Fruit fly (Drosophila melanogaster) whole organism, embryonic: ENCODE data around the gene Cfp1.
A peak's percentile ranks its signal among the peaks of the same experiment; 100 is the strongest.

ENCODE experiments used
- CG10267 ChIP-seq: fragments of 200-800 bp; sonication (Bioruptor generic); optimal IDR thresholded peaks from 2 replicates; lab custom pipeline; 2018; ENCODE audit warnings: missing biosample characterization, mild to moderate bottlenecking, missing genetic modification characterization, moderate library complexity
- CG10321 ChIP-seq: fragments of 200-800 bp; sonication (Bioruptor generic); IDR thresholded peaks from 2 replicates; pipeline ENCODE4 v1.3.6; 2022; ENCODE audit warnings: missing biosample characterization, missing genetic modification characterization
- CG10654 ChIP-seq: fragments of 200-800 bp; sonication (Bioruptor generic); optimal IDR thresholded peaks from 2 replicates; lab custom pipeline; 2016; ENCODE audit warnings: missing biosample characterization, missing genetic modification characterization
- CG11398 ChIP-seq: fragments of 200-800 bp; sonication (Bioruptor generic); optimal IDR thresholded peaks from 2 replicates; lab custom pipeline; 2016; ENCODE audit warnings: missing biosample characterization, missing genetic modification characterization
- CG12659 ChIP-seq: fragments of 200-800 bp; sonication (Bioruptor generic); optimal IDR thresholded peaks from 3 replicates; lab custom pipeline; 2017; ENCODE audit warnings: mild to moderate bottlenecking, missing biosample characterization, missing genetic modification reagents, missing genetic modification characterization
- CG13424 ChIP-seq: fragments of 200-800 bp; sonication (Bioruptor generic); optimal IDR thresholded peaks from 2 replicates; lab custom pipeline; 2019; ENCODE audit warnings: missing biosample characterization, mild to moderate bottlenecking, missing genetic modification characterization, moderate library complexity
- CG13775 ChIP-seq: fragments of 200-800 bp; sonication (Bioruptor generic); optimal IDR thresholded peaks from 3 replicates; lab custom pipeline; 2017; ENCODE audit warnings: missing biosample characterization, mild to moderate bottlenecking, missing genetic modification characterization
- CG14860 ChIP-seq: fragments of 200-800 bp; sonication (Bioruptor generic); IDR thresholded peaks from 3 replicates; pipeline ENCODE4 v1.3.6; 2022; ENCODE audit warnings: missing biosample characterization, missing genetic modification characterization; ENCODE audit not compliant: partially characterized antibody
- CG15601 ChIP-seq: fragments of 200-800 bp; sonication (Bioruptor generic); optimal IDR thresholded peaks from 3 replicates; lab custom pipeline; 2019; ENCODE audit warnings: missing biosample characterization, mild to moderate bottlenecking, missing genetic modification characterization, moderate library complexity
- CG1602 ChIP-seq: fragments of 200-800 bp; sonication (Bioruptor generic); optimal IDR thresholded peaks from 3 replicates; lab custom pipeline; 2016; ENCODE audit warnings: missing biosample characterization, missing genetic modification characterization
- CG1647 ChIP-seq: fragments of 200-800 bp; sonication (Bioruptor generic); optimal IDR thresholded peaks from 3 replicates; lab custom pipeline; 2016; ENCODE audit warnings: missing biosample characterization, missing genetic modification characterization
- CG16863 ChIP-seq: fragments of 200-800 bp; sonication (Bioruptor generic); optimal IDR thresholded peaks from 3 replicates; lab custom pipeline; 2016; ENCODE audit warnings: missing biosample characterization, missing genetic modification characterization
- CG2202 ChIP-seq: fragments of 200-800 bp; sonication (Bioruptor generic); optimal IDR thresholded peaks from 2 replicates; lab custom pipeline; 2018; ENCODE audit warnings: missing biosample characterization, mild to moderate bottlenecking, missing genetic modification characterization
- CG31441 ChIP-seq: fragments of 200-800 bp; sonication (Bioruptor generic); IDR thresholded peaks from 2 replicates; pipeline ENCODE4 v1.3.6; 2022; ENCODE audit warnings: missing biosample characterization, missing genetic modification characterization
- CG32532 ChIP-seq: fragments of 200-800 bp; sonication (Bioruptor generic); IDR thresholded peaks from 2 replicates; pipeline ENCODE4 v1.3.6; 2022; ENCODE audit warnings: missing biosample characterization, missing genetic modification characterization
- CG34224 ChIP-seq: fragments of 200-800 bp; sonication (Bioruptor generic); IDR thresholded peaks from 3 replicates; pipeline ENCODE4 v1.3.6; 2022; ENCODE audit warnings: missing biosample characterization, missing genetic modification characterization; ENCODE audit not compliant: partially characterized antibody
- CG42726 ChIP-seq: fragments of 200-800 bp; sonication (Bioruptor generic); IDR thresholded peaks from 2 replicates; pipeline ENCODE4 v1.3.6; 2022; ENCODE audit warnings: missing biosample characterization, missing genetic modification characterization; ENCODE audit not compliant: partially characterized antibody
- CG4282 ChIP-seq: fragments of 200-800 bp; sonication (Bioruptor generic); optimal IDR thresholded peaks from 2 replicates; lab custom pipeline; 2016; ENCODE audit warnings: missing biosample characterization, missing genetic modification characterization
- CG4617 ChIP-seq: fragments of 200-800 bp; sonication (Bioruptor generic); optimal IDR thresholded peaks from 3 replicates; lab custom pipeline; 2016; ENCODE audit warnings: missing biosample characterization, missing genetic modification characterization, borderline replicate concordance
- CG6254 ChIP-seq: fragments of 200-800 bp; sonication (Bioruptor generic); optimal IDR thresholded peaks from 3 replicates; lab custom pipeline; 2017; ENCODE audit warnings: mild to moderate bottlenecking, missing biosample characterization, missing genetic modification reagents, missing genetic modification characterization
- CG7271 ChIP-seq: fragments of 200-800 bp; sonication (Bioruptor generic); optimal IDR thresholded peaks from 2 replicates; lab custom pipeline; 2018; ENCODE audit warnings: missing biosample characterization, mild to moderate bottlenecking, missing genetic modification characterization, moderate library complexity
- CG7928 ChIP-seq: fragments of 200-800 bp; sonication (Bioruptor generic); optimal IDR thresholded peaks from 2 replicates; lab custom pipeline; 2017; ENCODE audit warnings: missing biosample characterization, mild to moderate bottlenecking, missing genetic modification characterization
- CG8359 ChIP-seq: fragments of 200-800 bp; sonication (Bioruptor generic); optimal IDR thresholded peaks from 2 replicates; lab custom pipeline; 2017; ENCODE audit warnings: missing biosample characterization, mild to moderate bottlenecking, missing genetic modification characterization, borderline replicate concordance
- CG9817 ChIP-seq: fragments of 200-800 bp; sonication (Bioruptor generic); optimal IDR thresholded peaks from 2 replicates; lab custom pipeline; 2018; ENCODE audit warnings: missing biosample characterization, mild to moderate bottlenecking, missing genetic modification characterization, moderate library complexity
- CG9876 ChIP-seq: fragments of 200-800 bp; sonication (Bioruptor generic); optimal IDR thresholded peaks from 2 replicates; lab custom pipeline; 2016; ENCODE audit warnings: missing biosample characterization, missing genetic modification characterization
- Dek ChIP-seq: fragments of 200-800 bp; sonication (Bioruptor generic); optimal IDR thresholded peaks from 3 replicates; lab custom pipeline; 2019; ENCODE audit warnings: missing biosample characterization, mild to moderate bottlenecking, missing genetic modification characterization, moderate library complexity
- Dp ChIP-seq: fragments of 200-800 bp; sonication (Bioruptor generic); optimal IDR thresholded peaks from 2 replicates; lab custom pipeline; 2018; ENCODE audit warnings: missing biosample characterization, mild to moderate bottlenecking, missing genetic modification characterization, moderate library complexity
- Fer2 ChIP-seq: fragments of 200-800 bp; sonication (Bioruptor generic); optimal IDR thresholded peaks from 2 replicates; lab custom pipeline; 2018; ENCODE audit warnings: missing biosample characterization, mild to moderate bottlenecking, missing genetic modification characterization, moderate library complexity
- HLH54F ChIP-seq: fragments of 200-800 bp; sonication (Bioruptor generic); optimal IDR thresholded peaks from 3 replicates; lab custom pipeline; 2016; ENCODE audit warnings: missing biosample characterization, missing genetic modification characterization
- Hr39 ChIP-seq: fragments of >200 bp; optimal IDR thresholded peaks from 2 replicates; lab custom pipeline; 2017
- Myb ChIP-seq: fragments of 200-800 bp; sonication (Bioruptor generic); optimal IDR thresholded peaks from 2 replicates; lab custom pipeline; 2016; ENCODE audit warnings: missing biosample characterization, missing genetic modification characterization
- Ptx1 ChIP-seq: fragments of 200-800 bp; sonication (Bioruptor generic); IDR thresholded peaks from 2 replicates; pipeline ENCODE4 v1.3.6; 2022; ENCODE audit warnings: missing biosample characterization, missing genetic modification characterization
- Six4 ChIP-seq: fragments of 200-800 bp; sonication (Bioruptor generic); optimal IDR thresholded peaks from 2 replicates; lab custom pipeline; 2016; ENCODE audit warnings: missing biosample characterization, missing genetic modification characterization
- Sry-δ ChIP-seq: fragments of 200-800 bp; sonication (Bioruptor generic); optimal IDR thresholded peaks from 2 replicates; lab custom pipeline; 2016; ENCODE audit warnings: missing biosample characterization, missing genetic modification characterization
- Ssrp ChIP-seq: fragments of 200-800 bp; sonication (Bioruptor generic); optimal IDR thresholded peaks from 2 replicates; lab custom pipeline; 2018; ENCODE audit warnings: missing biosample characterization, mild to moderate bottlenecking, missing genetic modification characterization, moderate library complexity
- amos ChIP-seq: fragments of 200-800 bp; sonication (Bioruptor generic); IDR thresholded peaks from 2 replicates; pipeline ENCODE4 v1.3.6; 2022; ENCODE audit warnings: missing biosample characterization, missing genetic modification characterization; ENCODE audit not compliant: partially characterized antibody
- chif ChIP-seq, 2 experiments: fragments of 200-800 bp; sonication (Bioruptor generic); optimal IDR thresholded peaks; 3 replicates each; lab custom pipeline; 2016; ENCODE audit warnings: missing biosample characterization in 2 of 2, missing genetic modification characterization in 2 of 2
- chinmo ChIP-seq: fragments of 200-800 bp; sonication (Bioruptor generic); IDR thresholded peaks from 4 replicates; pipeline ENCODE4 v1.3.6; 2022; ENCODE audit warnings: missing biosample characterization, missing genetic modification characterization; ENCODE audit not compliant: partially characterized antibody
- ci ChIP-seq: fragments of 200-800 bp; sonication (Bioruptor generic); IDR thresholded peaks from 3 replicates; pipeline ENCODE4 v1.3.6; 2022; ENCODE audit warnings: missing biosample characterization, missing genetic modification characterization
- eve ChIP-seq, 2 experiments: fragments of >200 bp; optimal IDR thresholded peaks; 2 replicates each; lab custom pipeline; 2017; ENCODE audit warnings: missing biosample characterization in 2 of 2, missing genetic modification characterization in 2 of 2
- fru ChIP-seq: fragments of >200 bp; optimal IDR thresholded peaks from 2 replicates; lab custom pipeline; 2017
- inv ChIP-seq: fragments of 200-800 bp; sonication (Bioruptor generic); IDR thresholded peaks from 2 replicates; pipeline ENCODE4 v1.3.6; 2022; ENCODE audit warnings: missing biosample characterization, missing genetic modification characterization; ENCODE audit not compliant: partially characterized antibody
- mld ChIP-seq: fragments of 200-800 bp; sonication (Bioruptor generic); IDR thresholded peaks from 3 replicates; pipeline ENCODE4 v1.3.6; 2022; ENCODE audit warnings: missing biosample characterization, missing genetic modification characterization; ENCODE audit not compliant: partially characterized antibody
- nerfin-2 ChIP-seq: fragments of 200-800 bp; sonication (Bioruptor generic); IDR thresholded peaks from 2 replicates; pipeline ENCODE4 v1.3.6; 2022; ENCODE audit warnings: missing biosample characterization, missing genetic modification characterization; ENCODE audit not compliant: partially characterized antibody
- pzg ChIP-seq: fragments of 200-800 bp; sonication (Bioruptor generic); optimal IDR thresholded peaks from 3 replicates; lab custom pipeline; 2018; ENCODE audit warnings: missing biosample characterization, mild to moderate bottlenecking, missing genetic modification characterization, moderate library complexity
- scrt ChIP-seq: fragments of 200-800 bp; sonication (Bioruptor generic); optimal IDR thresholded peaks from 2 replicates; lab custom pipeline; 2018; ENCODE audit warnings: missing biosample characterization, mild to moderate bottlenecking, missing genetic modification characterization, moderate library complexity
- sna ChIP-seq: fragments of 200-800 bp; sonication (Bioruptor generic); IDR thresholded peaks from 2 replicates; pipeline ENCODE4 v1.3.6; 2022; ENCODE audit warnings: missing biosample characterization, missing genetic modification characterization; ENCODE audit not compliant: partially characterized antibody
- sqz ChIP-seq: fragments of 200-800 bp; sonication (Bioruptor generic); optimal IDR thresholded peaks from 3 replicates; lab custom pipeline; 2018; ENCODE audit warnings: missing biosample characterization, mild to moderate bottlenecking, missing genetic modification characterization
- unpg ChIP-seq: fragments of 200-800 bp; sonication (Bioruptor generic); optimal IDR thresholded peaks from 3 replicates; lab custom pipeline; 2018; ENCODE audit warnings: missing biosample characterization, mild to moderate bottlenecking, missing genetic modification characterization, moderate library complexity

The Cfp1 gene

DNA sequence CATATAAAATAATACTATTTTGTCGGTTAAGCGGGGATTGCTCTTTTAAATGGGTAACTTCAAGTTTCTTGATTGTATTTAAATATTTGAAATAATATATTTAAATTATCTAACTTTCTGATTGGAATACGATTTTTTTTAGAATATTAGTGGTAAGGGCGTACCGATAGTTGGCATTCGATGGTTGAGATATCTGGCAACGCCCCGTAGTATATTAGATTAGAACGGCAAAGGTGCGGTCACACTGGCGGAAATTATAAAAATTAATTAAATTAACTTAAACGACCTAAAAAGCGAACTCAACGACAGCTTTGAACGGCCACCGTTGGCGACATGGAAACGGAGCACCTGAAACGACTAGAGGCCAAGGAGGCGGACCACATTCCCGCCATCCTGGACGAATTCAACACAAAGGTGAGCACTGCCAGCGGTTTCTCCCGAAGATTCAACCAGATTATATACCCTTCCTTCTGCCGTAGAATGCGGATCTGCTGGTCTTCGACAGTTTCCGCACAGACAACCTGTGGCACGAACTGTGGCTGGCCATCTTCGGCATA is 16.7 kb downstream of the Cfp1 start, which contains the start of gene ric8a (continued):
- TF ChIP-seq CG7928 (GFP tag; lab: Kevin White, UChicago): no peak
- TF ChIP-seq Dek (tag; lab: Kevin White, UChicago): peak; percentile 26
- TF ChIP-seq scrt (GFP tag; lab: Kevin White, UChicago): no peak
- TF ChIP-seq CG13424 (tag; lab: Kevin White, UChicago): peak; percentile 8
- TF ChIP-seq CG9876 (GFP tag; lab: Kevin White, UChicago): no peak
- TF ChIP-seq CG4282 (GFP tag; lab: Kevin White, UChicago): no peak
- no peak for TF ChIP-seq CG2202 (tag; lab: Kevin White, UChicago)
- TF ChIP-seq CG12659 (GFP tag; lab: Kevin White, UChicago): peak; percentile 30
- TF ChIP-seq Dp: peak; percentile 30
- TF ChIP-seq CG32532: peak; percentile 43; the same call in 1 of the 2 replicates
- no peak for TF ChIP-seq HLH54F (GFP tag; lab: Kevin White, UChicago)
- peak; percentile 65; the same call in 2 of the 3 replicates for TF ChIP-seq mld (GFP tag; lab: Robert Waterston, UW)
- TF ChIP-seq Sry-δ (GFP tag; lab: Kevin White, UChicago): peak; percentile 51
- no peak for TF ChIP-seq CG1647 (GFP tag; lab: Kevin White, UChicago)
- TF ChIP-seq eve (GFP tag; optimal IDR thresholded peaks at IDR 0.05; lab: Kevin White, UChicago): no peak
- no peak for TF ChIP-seq unpg (GFP tag; lab: Kevin White, UChicago)
- TF ChIP-seq Hr39 (lab: Kevin White, UChicago): no peak
- no peak for TF ChIP-seq CG8359
- TF ChIP-seq chif (GFP tag; optimal IDR thresholded peaks at IDR 0.05; lab: Kevin White, UChicago): no peak
- peak; percentile 54 for TF ChIP-seq pzg (GFP tag; lab: Kevin White, UChicago)
- TF ChIP-seq CG14860 (GFP tag; lab: Robert Waterston, UW): peak; percentile 64; the same call in 2 of the 3 replicates
- TF ChIP-seq CG4617: peak; percentile 82
- TF ChIP-seq Ssrp (tag; lab: Kevin White, UChicago): no peak
- no peak for TF ChIP-seq CG16863 (GFP tag; lab: Kevin White, UChicago)
- TF ChIP-seq CG10267: peak; percentile 34
- TF ChIP-seq amos (GFP tag; lab: Robert Waterston, UW): peak; percentile 85
- TF ChIP-seq sqz: peak; percentile 61
- peak; percentile 66 for TF ChIP-seq CG34224 (GFP tag; lab: Robert Waterston, UW)
- TF ChIP-seq CG13775 (GFP tag; lab: Kevin White, UChicago): no peak
- TF ChIP-seq CG31441 (GFP tag; lab: Robert Waterston, UW): no peak
- no peak for TF ChIP-seq CG11398
- peak; percentile 21 for TF ChIP-seq CG15601
- TF ChIP-seq CG6254 (GFP tag; lab: Kevin White, UChicago): no peak
- TF ChIP-seq ci (GFP tag; lab: Robert Waterston, UW): no peak
- no peak for TF ChIP-seq fru (lab: Kevin White, UChicago)
- TF ChIP-seq Myb (GFP tag; lab: Kevin White, UChicago): no peak
- TF ChIP-seq CG9817 (tag; lab: Kevin White, UChicago): peak; percentile 13
- TF ChIP-seq CG10321: no peak
- TF ChIP-seq sna (GFP tag; lab: Robert Waterston, UW): peak; percentile 72; the same call in 1 of the 2 replicates
- 0 out of 4 replicates have a peak, but pooled peaks have one; percentile 49 for TF ChIP-seq chinmo (GFP tag; lab: Robert Waterston, UW)
- no peak for TF ChIP-seq Fer2 (tag; lab: Kevin White, UChicago)
- TF ChIP-seq nerfin-2 (GFP tag; lab: Robert Waterston, UW): peak; percentile 52; the same call in 1 of the 2 replicates
- TF ChIP-seq inv (GFP tag; lab: Robert Waterston, UW): peak; percentile 76
- peak; percentile 86 for TF ChIP-seq CG42726 (GFP tag; lab: Robert Waterston, UW)
- TF ChIP-seq Ptx1 (GFP tag; lab: Robert Waterston, UW): no peak
- TF ChIP-seq CG10654 (GFP tag; lab: Kevin White, UChicago): no peak
- no peak for TF ChIP-seq Six4 (GFP tag; lab: Kevin White, UChicago)
- no peak for TF ChIP-seq CG1602 (GFP tag; lab: Kevin White, UChicago)
- TF ChIP-seq CG7271: no peak
